Fruit fly (Drosophila melanogaster) whole organism: ENCODE measurements around the gene Trpgamma.

Experiments used
- CG8478 ChIP-seq: fragments of >200 bp; optimal IDR thresholded peaks from 2 replicates; lab custom pipeline; 2018; ENCODE audit warnings: inconsistent platforms
- Dll ChIP-seq: fragments of >200 bp; optimal IDR thresholded peaks from 2 replicates; lab custom pipeline; 2017
- EcR ChIP-seq, 2 experiments: fragments of >200 bp; optimal IDR thresholded peaks; 2 replicates each; lab custom pipeline; 2017; ENCODE audit warnings: missing biosample characterization in 2 of 2, missing genetic modification characterization in 2 of 2, missing genetic modification reagents in 2 of 2
- pan ChIP-seq: fragments of >200 bp; optimal IDR thresholded peaks from 2 replicates; lab custom pipeline; 2017
- psq ChIP-seq: fragments of >200 bp; optimal IDR thresholded peaks from 2 replicates; lab custom pipeline; 2017
- usp ChIP-seq: fragments of >200 bp; optimal IDR thresholded peaks from 2 replicates; lab custom pipeline; 2017; ENCODE audit warnings: missing biosample characterization, missing genetic modification characterization, mixed read lengths

Gene Trpgamma

dm6 chr2L:16676651-16677359, at the start of gene Trpgamma, which contains the start of gene her:
Gene Trpgamma, minus strand, starts transcription at chr2L:16676701.
Gene her, plus strand, starts transcription at chr2L:16677185.
- TF ChIP-seq pan (lab: Kevin White, UChicago) (no peak), psq (lab: Kevin White, UChicago) (no peak), CG8478 (lab: Kevin White, UChicago) (no peak), Dll (lab: Kevin White, UChicago) (no peak), usp (GFP tag; lab: Kevin White, UChicago) (no peak), EcR (GFP tag; optimal IDR thresholded peaks at IDR 0.05; lab: Kevin White, UChicago) (no peak)

- TF ChIP-seq CG8478 (lab: Kevin White, UChicago) (no peak), usp (GFP tag; lab: Kevin White, UChicago) (no peak), psq (lab: Kevin White, UChicago) (no peak), EcR (GFP tag; optimal IDR thresholded peaks at IDR 0.05; lab: Kevin White, UChicago) (no peak), pan (lab: Kevin White, UChicago) (no peak), Dll (lab: Kevin White, UChicago) (no peak)
Measured at dm6 chr2L:16722596-16722995, 46.1 kb upstream of the Trpgamma start.

- no peak for TF ChIP-seq pan (lab: Kevin White, UChicago)
- TF ChIP-seq usp (GFP tag; lab: Kevin White, UChicago), result no peak
- TF ChIP-seq EcR (GFP tag; optimal IDR thresholded peaks at IDR 0.05; lab: Kevin White, UChicago), result no peak
- TF ChIP-seq Dll (lab: Kevin White, UChicago), result no peak
- no peak for TF ChIP-seq psq (lab: Kevin White, UChicago)
- TF ChIP-seq CG8478 (lab: Kevin White, UChicago), result no peak
Measured at dm6 chr2L:16720707-16721700, 44.5 kb upstream of the Trpgamma start.

dm6 chr2L:16719643-16720515, 43.4 kb upstream of the Trpgamma start, which contains the start of gene Cyt-c-p:
Gene Cyt-c-p, plus strand, starts transcription at chr2L:16719932.
- TF ChIP-seq CG8478 (lab: Kevin White, UChicago) (no peak), EcR (GFP tag; optimal IDR thresholded peaks at IDR 0.05; lab: Kevin White, UChicago) (no peak)

- TF ChIP-seq CG8478 (lab: Kevin White, UChicago) (no peak), psq (lab: Kevin White, UChicago) (no peak), usp (GFP tag; lab: Kevin White, UChicago) (no peak), EcR (GFP tag; optimal IDR thresholded peaks at IDR 0.05; lab: Kevin White, UChicago) (no peak), pan (lab: Kevin White, UChicago) (no peak), Dll (lab: Kevin White, UChicago) (no peak)
Measured at dm6 chr2L:16718446-16719173, 42.1 kb upstream of the Trpgamma start.

dm6 chr2L:16716771-16717170, 40.3 kb upstream of the Trpgamma start:
- TF ChIP-seq pan (lab: Kevin White, UChicago) (no peak), Dll (lab: Kevin White, UChicago) (no peak), EcR (GFP tag; optimal IDR thresholded peaks at IDR 0.05; lab: Kevin White, UChicago) (no peak), psq (lab: Kevin White, UChicago) (no peak), usp (GFP tag; lab: Kevin White, UChicago) (no peak), CG8478 (lab: Kevin White, UChicago) (no peak)

dm6 chr2L:16715841-16716701, 39.6 kb upstream of the Trpgamma start, which contains the start of the genes Cyt-c-d and CG31808:
Gene Cyt-c-d, plus strand, starts transcription at chr2L:16715891.
Gene CG31808, minus strand, starts transcription at chr2L:16716195.
- TF ChIP-seq Dll (lab: Kevin White, UChicago), result no peak

dm6 chr2L:16715133-16715833, 38.8 kb upstream of the Trpgamma start:
- no peak for TF ChIP-seq EcR (GFP tag; optimal IDR thresholded peaks at IDR 0.05; lab: Kevin White, UChicago)
- no peak for TF ChIP-seq psq (lab: Kevin White, UChicago)
- no peak for TF ChIP-seq CG8478 (lab: Kevin White, UChicago)
- no peak for TF ChIP-seq pan (lab: Kevin White, UChicago)
- no peak for TF ChIP-seq usp (GFP tag; lab: Kevin White, UChicago)

dm6 chr2L:16713929-16714328, 37.4 kb upstream of the Trpgamma start:
- TF ChIP-seq pan (lab: Kevin White, UChicago), result no peak
- no peak for TF ChIP-seq EcR (GFP tag; optimal IDR thresholded peaks at IDR 0.05; lab: Kevin White, UChicago)
- TF ChIP-seq CG8478 (lab: Kevin White, UChicago), result no peak
- TF ChIP-seq usp (GFP tag; lab: Kevin White, UChicago), result no peak
- TF ChIP-seq Dll (lab: Kevin White, UChicago), result no peak
- no peak for TF ChIP-seq psq (lab: Kevin White, UChicago)
